Fruit fly (Drosophila melanogaster): ENCODE measurements around the gene CG15642.

- TF ChIP-seq CG8478 (optimal IDR thresholded peaks at IDR 0.05), result no peak
- no peak for TF ChIP-seq CTCF (optimal IDR thresholded peaks at IDR 0.05)
These were observed 14.7 kb upstream of the CG15642 start, which contains the start of gene CG6340 for dm6 chrX:15482236-15482660.

All from S2 (cell line).